Worm (Caenorhabditis elegans) whole organism, L2 larva: ENCODE measurements around the gene H12D21.10.
A peak's percentile ranks its signal among the peaks of the same experiment; 100 is the strongest.
"Not testable (repeated sequence)": the region's sequence is repeated elsewhere in the genome, so short reads cannot be mapped to it uniquely, and the experiment has no call there.

Source experiments
- C34F6.9 ChIP-seq: fragments of 150-350 bp; optimal IDR thresholded peaks from 2 replicates; lab custom pipeline; 2014; ENCODE audit warnings: missing biosample characterization, missing genetic modification characterization
- F13H6.1 ChIP-seq: sonication (generic microtip); optimal IDR thresholded peaks from 2 replicates; lab custom pipeline; 2016; ENCODE audit warnings: missing genetic modification characterization, missing compliant biosample characterization
- R02D3.7 ChIP-seq: fragments of 150-350 bp; optimal IDR thresholded peaks from 2 replicates; lab custom pipeline; 2014; ENCODE audit warnings: missing biosample characterization, missing genetic modification characterization
- Y55F3AM.14 ChIP-seq: fragments of 200-800 bp; sonication (Bioruptor generic); optimal IDR thresholded peaks from 2 replicates; lab custom pipeline; 2018; ENCODE audit warnings: mild to moderate bottlenecking, missing genetic modification characterization, missing compliant biosample characterization
- ZK546.5 ChIP-seq: sonication (generic microtip); optimal IDR thresholded peaks from 2 replicates; lab custom pipeline; 2017; ENCODE audit warnings: missing biosample characterization, missing genetic modification characterization
- aly-2 ChIP-seq: fragments of 150-350 bp; optimal IDR thresholded peaks from 2 replicates; lab custom pipeline; 2014; ENCODE audit warnings: missing biosample characterization, missing genetic modification characterization
- ama-1 ChIP-seq: fragments of 150-350 bp; optimal IDR thresholded peaks from 2 replicates; lab custom pipeline; 2018; ENCODE audit warnings: inconsistent platforms
- blmp-1 ChIP-seq: sonication (generic microtip); optimal IDR thresholded peaks from 2 replicates; lab custom pipeline; 2017; ENCODE audit warnings: missing genetic modification characterization, mild to moderate bottlenecking, missing compliant biosample characterization, antibody characterized with exemption, moderate library complexity; ENCODE audit not compliant: insufficient read depth
- ceh-16 ChIP-seq: fragments of 150-350 bp; optimal IDR thresholded peaks from 2 replicates; lab custom pipeline; 2014; ENCODE audit warnings: missing biosample characterization, missing genetic modification characterization
- crh-2 ChIP-seq: sonication (generic microtip); optimal IDR thresholded peaks from 2 replicates; lab custom pipeline; 2017; ENCODE audit warnings: missing biosample characterization, missing genetic modification characterization
- egl-27 ChIP-seq: sonication (generic microtip); optimal IDR thresholded peaks from 3 replicates; lab custom pipeline; 2017; ENCODE audit warnings: missing biosample characterization, missing genetic modification reagents, missing genetic modification characterization
- elt-3 ChIP-seq: sonication (generic microtip); optimal IDR thresholded peaks from 2 replicates; lab custom pipeline; 2017; ENCODE audit warnings: missing biosample characterization, missing genetic modification characterization
- fos-1 ChIP-seq: fragments of 150-350 bp; optimal IDR thresholded peaks from 2 replicates; lab custom pipeline; 2014; ENCODE audit warnings: missing biosample characterization, missing genetic modification characterization
- gmeb-1 ChIP-seq: fragments of 150-350 bp; optimal IDR thresholded peaks from 2 replicates; lab custom pipeline; 2014; ENCODE audit warnings: missing biosample characterization, missing genetic modification characterization
- lin-11 ChIP-seq: fragments of 150-350 bp; sonication (generic microtip); optimal IDR thresholded peaks from 2 replicates; lab custom pipeline; 2014; ENCODE audit warnings: missing biosample characterization, missing genetic modification characterization, inconsistent platforms, mixed read lengths
- lin-13 ChIP-seq: fragments of 150-350 bp; optimal IDR thresholded peaks from 2 replicates; lab custom pipeline; 2014; ENCODE audit warnings: missing biosample characterization, missing genetic modification reagents, missing genetic modification characterization
- lin-39 ChIP-seq: fragments of 150-350 bp; optimal IDR thresholded peaks from 2 replicates; lab custom pipeline; 2014; ENCODE audit warnings: missing biosample characterization, missing genetic modification reagents, missing genetic modification characterization
- lsy-2 ChIP-seq, 2 experiments: fragments of 150-350 bp in 1 of 2; sonication (generic microtip) in 1 of 2; optimal IDR thresholded peaks; 2 replicates each; lab custom pipeline; 2014 to 2017; ENCODE audit warnings: missing biosample characterization in 2 of 2, missing genetic modification characterization in 2 of 2
- mbf-1 ChIP-seq: sonication (generic microtip); optimal IDR thresholded peaks from 2 replicates; lab custom pipeline; 2017; ENCODE audit warnings: missing biosample characterization, missing genetic modification characterization
- mdl-1 ChIP-seq, 2 experiments: fragments of 150-350 bp in 1 of 2; sonication (generic microtip) in 1 of 2; optimal IDR thresholded peaks; 2 replicates each; lab custom pipeline; 2017; ENCODE audit warnings: missing biosample characterization in 2 of 2, missing genetic modification characterization in 2 of 2
- nhr-11 ChIP-seq: fragments of 150-350 bp; optimal IDR thresholded peaks from 2 replicates; lab custom pipeline; 2014; ENCODE audit warnings: missing biosample characterization, missing genetic modification characterization
- nhr-12 ChIP-seq: fragments of 150-350 bp; optimal IDR thresholded peaks from 2 replicates; lab custom pipeline; 2014; ENCODE audit warnings: missing biosample characterization, missing genetic modification characterization
- nhr-129 ChIP-seq: fragments of 150-350 bp; optimal IDR thresholded peaks from 2 replicates; lab custom pipeline; 2014; ENCODE audit warnings: missing biosample characterization, missing genetic modification characterization
- nhr-21 ChIP-seq: fragments of 150-350 bp; optimal IDR thresholded peaks from 2 replicates; lab custom pipeline; 2014; ENCODE audit warnings: missing biosample characterization, missing genetic modification characterization
- peb-1 ChIP-seq: fragments of 150-350 bp; optimal IDR thresholded peaks from 2 replicates; lab custom pipeline; 2014; ENCODE audit warnings: missing biosample characterization, missing genetic modification characterization
- sem-4 ChIP-seq: fragments of 150-350 bp; optimal IDR thresholded peaks from 2 replicates; lab custom pipeline; 2014; ENCODE audit warnings: missing biosample characterization, missing genetic modification reagents, missing genetic modification characterization
- skn-1 ChIP-seq: sonication (generic microtip); optimal IDR thresholded peaks from 2 replicates; lab custom pipeline; 2017; ENCODE audit warnings: missing biosample characterization, missing genetic modification characterization
- sma-3 ChIP-seq: sonication (generic microtip); optimal IDR thresholded peaks from 2 replicates; lab custom pipeline; 2016; ENCODE audit warnings: missing genetic modification reagents, missing genetic modification characterization, missing compliant biosample characterization
- sma-9 ChIP-seq, 2 experiments: fragments of 150-350 bp in 1 of 2; sonication (generic microtip) in 1 of 2; optimal IDR thresholded peaks; 2 replicates each; lab custom pipeline; 2014 to 2016; ENCODE audit warnings: missing genetic modification characterization in 2 of 2, mild to moderate bottlenecking in 1 of 2, missing biosample characterization in 1 of 2, missing compliant biosample characterization in 1 of 2, missing genetic modification reagents in 1 of 2, moderate library complexity in 1 of 2
- snpc-4 ChIP-seq: fragments of 150-350 bp; optimal IDR thresholded peaks from 2 replicates; lab custom pipeline; 2014; ENCODE audit warnings: missing biosample characterization, missing genetic modification characterization
- unc-39 ChIP-seq: fragments of 150-350 bp; optimal IDR thresholded peaks from 2 replicates; lab custom pipeline; 2014; ENCODE audit warnings: missing biosample characterization, missing genetic modification characterization
- unc-55 ChIP-seq: fragments of 150-350 bp; sonication (generic microtip); optimal IDR thresholded peaks from 3 replicates; lab custom pipeline; 2014; ENCODE audit warnings: missing biosample characterization, missing genetic modification reagents, missing genetic modification characterization
- unc-62 ChIP-seq: fragments of 150-350 bp; optimal IDR thresholded peaks from 2 replicates; lab custom pipeline; 2014; ENCODE audit warnings: missing biosample characterization, missing genetic modification reagents, missing genetic modification characterization
- ztf-1 ChIP-seq: fragments of 200-800 bp; sonication (Bioruptor generic); conservative IDR thresholded peaks from 2 replicates; pipeline ENCODE4 v1.3.6; 2022; ENCODE audit warnings: missing genetic modification characterization, missing compliant biosample characterization

H12D21.10 gene

DNA sequence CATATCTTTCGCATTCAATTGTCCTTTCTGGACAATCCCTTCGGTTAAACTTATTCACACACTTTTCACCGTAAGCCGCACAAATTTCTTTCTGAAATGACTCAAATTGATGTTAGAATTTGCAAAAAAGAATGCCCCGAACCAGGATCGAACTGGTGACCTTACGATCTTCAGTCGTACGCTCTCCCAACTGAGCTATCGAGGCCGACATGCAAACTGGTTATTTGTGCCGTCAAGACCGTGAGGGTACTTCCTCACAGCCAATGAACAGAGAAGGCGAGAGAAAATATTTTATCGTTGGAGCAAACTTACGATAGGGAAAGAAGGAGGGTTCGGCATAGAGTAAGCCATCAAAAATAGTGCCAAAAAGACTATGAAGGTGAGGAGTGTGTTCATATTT, 23.3 kb upstream of the H12D21.10 start:
- TF ChIP-seq unc-55 (GFP tag; lab: Kevin White, UChicago) (peak; percentile 48), sma-3 (GFP tag; lab: Kevin White, UChicago) (peak; percentile 15), nhr-21 (tag; lab: Kevin White, UChicago) (peak; percentile 23), gmeb-1 (tag; lab: Kevin White, UChicago) (peak; percentile 52), F13H6.1 (tag; lab: Kevin White, UChicago) (peak; percentile 26), unc-39 (tag; lab: Kevin White, UChicago) (no peak), aly-2 (tag; lab: Kevin White, UChicago) (no peak), blmp-1 (tag; lab: Kevin White, UChicago) (no peak), nhr-129 (tag; lab: Kevin White, UChicago) (peak; percentile 70), egl-27 (tag; lab: Kevin White, UChicago) (peak; percentile 12), fos-1 (tag; lab: Kevin White, UChicago) (peak; percentile 11), mdl-1 (tag; optimal IDR thresholded peaks at IDR 0.05; lab: Kevin White, UChicago) (no peak), C34F6.9 (tag; lab: Kevin White, UChicago) (peak; percentile 38), crh-2 (tag; lab: Kevin White, UChicago) (peak; percentile 7), nhr-12 (tag; lab: Kevin White, UChicago) (no peak), sma-9 (GFP tag; optimal IDR thresholded peaks at IDR 0.05; lab: Kevin White, UChicago) (peak; percentile 57), sma-9 (tag; optimal IDR thresholded peaks at IDR 0.05; lab: Kevin White, UChicago) (no peak), R02D3.7 (tag; lab: Kevin White, UChicago) (no peak), lsy-2 (tag; optimal IDR thresholded peaks at IDR 0.05; lab: Kevin White, UChicago) (peak in 1 of 2 experiments; percentile 50), mbf-1 (no peak), snpc-4 (tag; lab: Kevin White, UChicago) (peak; percentile 97)

DNA sequence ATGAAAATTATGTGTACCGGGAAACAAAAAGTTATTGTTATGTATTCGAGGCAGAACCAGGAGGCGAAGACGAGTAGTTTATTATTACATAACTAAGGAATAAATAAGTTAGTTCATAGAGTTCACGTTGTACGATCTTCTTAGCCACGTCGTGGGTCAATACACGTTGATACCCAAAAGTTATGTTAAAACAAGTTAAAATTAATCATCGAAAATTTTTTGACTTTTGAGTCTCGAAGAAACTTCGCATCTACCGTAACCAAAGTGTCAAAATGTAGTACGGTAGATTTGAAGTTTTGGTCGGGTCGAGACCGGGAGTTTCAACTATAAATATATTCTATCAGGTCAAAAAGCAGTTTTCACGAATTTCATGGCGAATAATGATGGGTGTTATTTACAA, 22.9 kb upstream of the H12D21.10 start, which contains the start of gene ZC412.10:
ZC412.10 (minus strand) TSS at position 101 of the 400 bp plus-strand sequence.
- TF ChIP-seq ama-1 (lab: Kevin White, UChicago); peb-1 (tag; lab: Kevin White, UChicago); sem-4 (tag; lab: Kevin White, UChicago): not testable (repeated sequence)
- TF ChIP-seq, all 48 proteins: peak for 0; not testable (repeated sequence) for 48

DNA sequence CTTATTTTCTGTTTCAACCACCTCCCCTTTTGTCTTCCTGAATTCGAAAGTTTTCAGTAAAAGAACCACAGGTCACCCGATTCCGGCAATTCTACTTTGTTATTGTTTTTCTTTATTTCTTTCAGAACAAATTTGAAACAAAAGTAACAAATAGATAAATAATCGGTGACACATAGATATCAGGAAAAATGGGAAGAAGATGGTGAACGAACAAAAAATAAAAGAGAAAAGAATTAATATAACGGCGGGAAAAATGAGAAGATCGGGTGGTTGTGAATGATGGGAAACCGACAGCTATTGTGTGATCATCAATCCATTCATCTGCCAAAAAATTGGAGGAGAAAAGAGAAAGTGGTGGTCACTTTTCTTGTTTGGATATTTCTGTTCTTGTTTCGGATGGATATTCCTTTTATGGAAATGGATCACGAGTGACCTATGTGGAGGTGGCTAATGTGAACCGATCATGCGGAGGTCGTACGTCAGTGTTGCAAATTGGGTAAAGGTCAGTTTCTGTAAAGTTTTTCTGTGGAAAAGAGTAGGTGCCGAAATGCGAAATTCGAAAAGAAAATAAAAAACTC, 22.3 kb upstream of the H12D21.10 start:
- TF ChIP-seq aly-2 (tag; lab: Kevin White, UChicago) (no peak), lsy-2 (tag; optimal IDR thresholded peaks at IDR 0.05; lab: Kevin White, UChicago) (no peak), blmp-1 (tag; lab: Kevin White, UChicago) (peak; percentile 26)

DNA sequence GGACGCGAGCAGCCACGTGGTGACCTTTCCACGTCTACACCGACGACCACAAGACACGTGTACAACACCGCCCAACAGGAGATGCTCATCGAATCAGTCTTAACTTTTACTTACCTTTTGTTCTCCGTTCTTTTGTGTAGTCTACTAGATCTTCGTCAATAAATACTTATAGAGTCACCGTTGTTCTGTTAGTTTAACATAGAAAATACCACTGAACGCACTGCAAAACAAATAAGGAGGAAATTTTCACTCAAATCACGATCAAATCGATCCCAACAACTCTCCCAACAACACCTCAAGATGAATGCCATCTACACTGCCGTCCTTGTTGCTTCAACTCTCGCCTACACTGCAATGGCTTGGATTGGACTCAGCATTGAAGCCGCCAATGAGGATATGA, 8.8 kb upstream of the H12D21.10 start, which contains the start of gene nspa-2:
nspa-2 (plus strand) TSS at position 301 of the 400 bp plus-strand sequence.
- not testable (repeated sequence) for TF ChIP-seq ZK546.5; lin-13 (GFP tag; lab: Kevin White, UChicago); ztf-1 (GFP tag; lab: Robert Waterston, UW)
- TF ChIP-seq, all 48 proteins: peak for 0; not testable (repeated sequence) for 48

DNA sequence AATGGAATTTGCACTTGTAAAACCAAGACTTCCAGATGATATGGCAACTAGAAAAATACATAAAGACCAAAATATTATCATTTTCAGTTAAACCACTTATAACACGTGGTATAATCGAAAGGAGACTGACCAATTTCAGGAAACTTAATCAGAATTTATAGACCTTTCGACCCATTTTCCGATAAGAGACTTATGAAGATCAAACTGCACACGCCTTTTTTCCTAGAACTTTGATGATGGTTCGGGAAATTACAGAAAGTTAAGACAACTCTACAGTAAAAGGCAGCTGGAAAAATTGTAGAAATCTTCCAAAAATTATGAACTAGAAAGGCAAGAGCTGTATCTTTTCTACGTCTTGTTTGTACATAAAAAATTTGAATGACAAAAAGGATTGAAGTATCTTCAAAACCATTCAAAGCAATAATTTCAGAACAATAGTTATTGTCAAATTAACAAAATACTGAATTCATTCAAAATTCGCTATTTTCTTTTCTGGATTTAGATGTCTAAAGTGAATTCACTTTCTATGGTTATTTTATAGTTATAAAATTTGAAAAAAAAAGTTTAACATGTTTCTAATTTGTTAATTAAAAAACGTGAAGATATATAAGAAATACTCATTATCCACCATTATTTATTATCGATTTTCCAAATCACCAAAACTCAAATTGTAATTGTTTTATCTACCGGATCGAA, 6.1 kb upstream of the H12D21.10 start, which contains the start of the genes mpst-2 and H12D21.5:
mpst-2 (minus strand) TSS at position 101 of the 696 bp plus-strand sequence.
H12D21.5 (plus strand) TSS at position 646 of the 696 bp plus-strand sequence.
- TF ChIP-seq aly-2 (tag; lab: Kevin White, UChicago) (no peak), skn-1 (tag; lab: Kevin White, UChicago) (no peak), ztf-1 (GFP tag; lab: Robert Waterston, UW) (no peak), lin-11 (tag; lab: Kevin White, UChicago) (no peak), Y55F3AM.14 (GFP tag; lab: Kevin White, UChicago) (no peak), lin-39 (tag; lab: Kevin White, UChicago) (no peak), elt-3 (no peak), unc-62 (GFP tag; lab: Kevin White, UChicago) (no peak), nhr-12 (tag; lab: Kevin White, UChicago) (no peak), ZK546.5 (no peak), sem-4 (tag; lab: Kevin White, UChicago) (no peak), nhr-11 (no peak), unc-55 (GFP tag; lab: Kevin White, UChicago) (no peak), mdl-1 (tag; optimal IDR thresholded peaks at IDR 0.05; lab: Kevin White, UChicago) (no peak), ceh-16 (tag; lab: Kevin White, UChicago) (no peak), snpc-4 (tag; lab: Kevin White, UChicago) (no peak), sma-9 (GFP tag; optimal IDR thresholded peaks at IDR 0.05; lab: Kevin White, UChicago) (no peak), sma-9 (tag; optimal IDR thresholded peaks at IDR 0.05; lab: Kevin White, UChicago) (no peak)
